Fruit fly (Drosophila melanogaster): ENCODE data around the gene CycD.

DNA sequence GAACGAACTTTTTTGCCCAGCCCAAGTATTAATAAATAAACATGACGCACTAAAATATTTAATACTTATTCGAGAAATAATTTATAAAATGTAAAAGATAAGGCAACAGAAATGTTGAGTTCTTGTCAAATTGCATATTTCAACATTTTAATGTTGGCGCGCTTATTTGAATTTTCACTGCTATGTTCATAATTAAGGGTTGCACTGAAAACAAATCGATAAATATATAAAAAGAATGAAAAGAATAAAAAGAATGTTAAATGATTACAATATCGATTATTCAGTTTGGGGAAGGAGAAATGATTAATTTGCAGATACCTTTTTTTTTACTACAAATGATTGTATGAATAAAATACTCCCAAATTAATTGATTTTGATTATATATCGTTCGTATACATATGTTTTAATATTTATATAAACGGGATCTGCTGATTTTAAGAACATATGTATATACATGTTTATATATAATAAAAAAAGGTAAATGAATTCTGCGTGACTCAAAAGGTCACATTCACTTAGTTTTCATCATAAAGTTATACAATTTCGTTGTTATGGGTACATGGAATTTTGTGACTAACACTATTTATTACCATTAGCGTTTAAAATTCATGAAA is 42.6 kb downstream of the CycD start:
- TF ChIP-seq Max (GFP tag; optimal IDR thresholded peaks at IDR 0.05) (no peak), Sox102F (GFP tag; optimal IDR thresholded peaks at IDR 0.05) (no peak), Lpt (GFP tag; optimal IDR thresholded peaks at IDR 0.05) (no peak), Fer2 (tag; optimal IDR thresholded peaks at IDR 0.05) (no peak)

Data from whole organism, embryonic.